Worm (Caenorhabditis elegans) whole organism, L3 larva: ENCODE results near the gene F58F12.2.

Experiments used
- R02D3.7 ChIP-seq: fragments of 150-350 bp; optimal IDR thresholded peaks from 2 replicates; lab custom pipeline; 2014; ENCODE audit warnings: missing biosample characterization, missing genetic modification characterization
- aly-2 ChIP-seq: fragments of 150-350 bp; optimal IDR thresholded peaks from 2 replicates; lab custom pipeline; 2014; ENCODE audit warnings: missing biosample characterization, missing genetic modification characterization
- ama-1 ChIP-seq: fragments of 150-350 bp; optimal IDR thresholded peaks from 2 replicates; lab custom pipeline; 2018
- egl-27 ChIP-seq: sonication (generic microtip); optimal IDR thresholded peaks from 4 replicates; lab custom pipeline; 2017; ENCODE audit warnings: missing biosample characterization, missing genetic modification reagents, missing genetic modification characterization
- elt-1 ChIP-seq: fragments of 150-350 bp; optimal IDR thresholded peaks from 2 replicates; lab custom pipeline; 2014; ENCODE audit warnings: missing biosample characterization, missing genetic modification characterization
- fos-1 ChIP-seq: fragments of 150-350 bp; optimal IDR thresholded peaks from 2 replicates; lab custom pipeline; 2014; ENCODE audit warnings: missing biosample characterization, missing genetic modification characterization
- nhr-25 ChIP-seq: sonication (generic microtip); optimal IDR thresholded peaks from 2 replicates; lab custom pipeline; 2017; ENCODE audit warnings: missing biosample characterization, missing genetic modification characterization
- nhr-76 ChIP-seq: fragments of 150-350 bp; sonication (generic microtip); optimal IDR thresholded peaks from 5 replicates; lab custom pipeline; 2014; ENCODE audit warnings: missing biosample characterization, missing genetic modification characterization
- nhr-77 ChIP-seq: fragments of 150-350 bp; optimal IDR thresholded peaks from 2 replicates; lab custom pipeline; 2014; ENCODE audit warnings: missing biosample characterization, missing genetic modification characterization
- pqm-1 ChIP-seq: fragments of 150-350 bp; optimal IDR thresholded peaks from 2 replicates; lab custom pipeline; 2017; ENCODE audit warnings: missing biosample characterization, missing genetic modification characterization, inconsistent platforms
- sea-2 ChIP-seq: fragments of 150-350 bp; sonication (generic microtip); optimal IDR thresholded peaks from 4 replicates; lab custom pipeline; 2014; ENCODE audit warnings: missing biosample characterization, missing genetic modification reagents, missing genetic modification characterization
- tbx-2 ChIP-seq: sonication (generic microtip); optimal IDR thresholded peaks from 2 replicates; lab custom pipeline; 2016; ENCODE audit warnings: mild to moderate bottlenecking, missing genetic modification characterization, missing compliant biosample characterization
- unc-39 ChIP-seq: sonication (generic microtip); optimal IDR thresholded peaks from 4 replicates; lab custom pipeline; 2017; ENCODE audit warnings: missing biosample characterization, missing genetic modification characterization
- unc-62 ChIP-seq: fragments of 150-350 bp; sonication (generic microtip); optimal IDR thresholded peaks from 4 replicates; lab custom pipeline; 2014; ENCODE audit warnings: missing biosample characterization, missing genetic modification reagents, missing genetic modification characterization

ce11 chrII:6387937-6388336 is at the start of gene F58F12.2:
- TF ChIP-seq nhr-76 (tag; lab: Kevin White, UChicago) (no peak), pqm-1 (tag; lab: Kevin White, UChicago) (no peak), fos-1 (tag; lab: Kevin White, UChicago) (no peak), tbx-2 (tag; lab: Kevin White, UChicago) (no peak), unc-39 (no peak), R02D3.7 (no peak), egl-27 (no peak), sea-2 (GFP tag; lab: Kevin White, UChicago) (no peak), aly-2 (tag; lab: Kevin White, UChicago) (no peak), nhr-25 (tag; lab: Kevin White, UChicago) (no peak), ama-1 (lab: Kevin White, UChicago) (no peak), elt-1 (no peak), nhr-77 (tag; lab: Kevin White, UChicago) (no peak), unc-62 (GFP tag; lab: Kevin White, UChicago) (no peak)
